Worm (Caenorhabditis elegans): ENCODE measurements around the gene ugt-4.
A peak's percentile ranks its signal among the peaks of the same experiment; 100 is the strongest.

Gene ugt-4

ce11 chrV:12747431-12747830, 47.7 kb downstream of the ugt-4 start, which contains the start of gene C15C8.4 (continued):
- TF ChIP-seq ceh-82 (tag; optimal IDR thresholded peaks at IDR 0.05), result no peak
- no peak for TF ChIP-seq ama-1 (optimal IDR thresholded peaks at IDR 0.05)
- no peak for TF ChIP-seq swsn-7 (tag; optimal IDR thresholded peaks at IDR 0.05)
- TF ChIP-seq C16A3.4 (tag; optimal IDR thresholded peaks at IDR 0.05), result no peak
- TF ChIP-seq vab-15 (tag; optimal IDR thresholded peaks at IDR 0.05), result no peak
- TF ChIP-seq snu-23 (GFP tag; optimal IDR thresholded peaks at IDR 0.05), result no peak
- no peak for TF ChIP-seq nhr-12 (tag; optimal IDR thresholded peaks at IDR 0.05)
- no peak for TF ChIP-seq unc-130 (tag; optimal IDR thresholded peaks at IDR 0.05)
- no peak for TF ChIP-seq ces-1 (GFP tag; optimal IDR thresholded peaks at IDR 0.05)
- no peak for TF ChIP-seq Y116A8C.19 (tag; optimal IDR thresholded peaks at IDR 0.05; ENCODE audit: borderline replicate concordance)
- no peak for TF ChIP-seq tbx-2 (tag; optimal IDR thresholded peaks at IDR 0.05)
- TF ChIP-seq nhr-85 (tag), result no peak
- TF ChIP-seq efl-3 (GFP tag; optimal IDR thresholded peaks at IDR 0.05), result no peak
- TF ChIP-seq nhr-19 (GFP tag; conservative IDR thresholded peaks at IDR 0.05), result no peak
- no peak for TF ChIP-seq dsc-1 (tag; optimal IDR thresholded peaks at IDR 0.05)
- no peak for TF ChIP-seq ztf-4 (tag; optimal IDR thresholded peaks at IDR 0.05)
- TF ChIP-seq elt-2 (tag; optimal IDR thresholded peaks at IDR 0.05), result no peak
- TF ChIP-seq lin-35 (GFP tag; optimal IDR thresholded peaks at IDR 0.05), result no peak
- no peak for TF ChIP-seq mdl-1 (tag; optimal IDR thresholded peaks at IDR 0.05)
- no peak for TF ChIP-seq ztf-11 (tag; optimal IDR thresholded peaks at IDR 0.05)
- no peak for TF ChIP-seq irx-1 (tag; optimal IDR thresholded peaks at IDR 0.05)
- TF ChIP-seq lsy-2 (tag; optimal IDR thresholded peaks at IDR 0.05), result peak in 1 of 2 experiments; percentile 50
- TF ChIP-seq F16B12.6 (tag; optimal IDR thresholded peaks at IDR 0.05), result no peak
- TF ChIP-seq nhr-11 (tag; optimal IDR thresholded peaks at IDR 0.05), result no peak
- TF ChIP-seq efl-1 (optimal IDR thresholded peaks at IDR 0.05), result peak; percentile 15 to 20
- TF ChIP-seq efl-1 (GFP tag; optimal IDR thresholded peaks at IDR 0.05 in 1 of 2), result peak; percentile 12 to 85
- peak in 1 of 3 experiments; percentile 40 for TF ChIP-seq dpl-1 (GFP tag; optimal IDR thresholded peaks at IDR 0.05)
- TF ChIP-seq tlp-1 (tag; optimal IDR thresholded peaks at IDR 0.05), result no peak
- TF ChIP-seq mep-1 (tag; optimal IDR thresholded peaks at IDR 0.05), result peak; percentile 37
- no peak for TF ChIP-seq fkh-8 (tag; optimal IDR thresholded peaks at IDR 0.05)
- TF ChIP-seq hlh-17 (GFP tag; optimal IDR thresholded peaks at IDR 0.05; ENCODE audit: borderline replicate concordance), result no peak
- TF ChIP-seq blmp-1 (tag; optimal IDR thresholded peaks at IDR 0.05), result peak; percentile 74

- TF ChIP-seq mdl-1 (tag; optimal IDR thresholded peaks at IDR 0.05), result no peak
- TF ChIP-seq pqm-1 (tag; optimal IDR thresholded peaks at IDR 0.05), result peak; percentile 52
- TF ChIP-seq elt-2 (tag; optimal IDR thresholded peaks at IDR 0.05), result peak; percentile 75
- TF ChIP-seq ceh-8 (GFP tag; optimal IDR thresholded peaks at IDR 0.05), result no peak
These were observed 50.2 kb downstream of the ugt-4 start, which contains the start of gene C15C8.7 for ce11 chrV:12744979-12745378. Gene C15C8.7 (minus strand): TSS chrV:12745050.

- TF ChIP-seq pqm-1 (tag; optimal IDR thresholded peaks at IDR 0.05), result peak; percentile 12
- TF ChIP-seq elt-2 (tag; optimal IDR thresholded peaks at IDR 0.05), result peak; percentile 28
- no peak for TF ChIP-seq aha-1 (tag; optimal IDR thresholded peaks at IDR 0.05)
These were observed 51.2 kb downstream of the ugt-4 start for ce11 chrV:12743778-12744502.
